Fruit fly (Drosophila melanogaster) whole organism, pupa: ENCODE measurements around the gene CG34276.

ENCODE experiments used
- CG10348 ChIP-seq: fragments of 200-800 bp; sonication (Bioruptor generic); IDR thresholded peaks from 2 replicates; pipeline ENCODE4 v1.3.6; 2022; ENCODE audit warnings: missing biosample characterization, missing genetic modification characterization
- CG12605 ChIP-seq: fragments of 200-800 bp; sonication (Bioruptor generic); IDR thresholded peaks from 2 replicates; pipeline ENCODE4 v1.3.6; 2022; ENCODE audit warnings: missing biosample characterization, missing genetic modification characterization
- CG13204 ChIP-seq: fragments of 200-800 bp; sonication (Bioruptor generic); optimal IDR thresholded peaks from 2 replicates; lab custom pipeline; 2018; ENCODE audit warnings: missing biosample characterization, mild to moderate bottlenecking, missing genetic modification characterization, moderate library complexity
- CG14655 ChIP-seq: fragments of 200-800 bp; sonication (Bioruptor generic); optimal IDR thresholded peaks from 3 replicates; lab custom pipeline; 2017; ENCODE audit warnings: mild to moderate bottlenecking, missing biosample characterization, missing genetic modification reagents, missing genetic modification characterization
- CG15710 ChIP-seq: fragments of 200-800 bp; sonication (Bioruptor generic); optimal IDR thresholded peaks from 2 replicates; lab custom pipeline; 2018; ENCODE audit warnings: missing biosample characterization, mild to moderate bottlenecking, missing genetic modification characterization, moderate library complexity
- CG17806 ChIP-seq: fragments of 200-800 bp; sonication (Bioruptor generic); optimal IDR thresholded peaks from 2 replicates; lab custom pipeline; 2018; ENCODE audit warnings: missing biosample characterization, mild to moderate bottlenecking, missing genetic modification characterization, moderate library complexity
- CG32121 ChIP-seq: fragments of 200-800 bp; sonication (Bioruptor generic); IDR thresholded peaks from 2 replicates; pipeline ENCODE4 v1.3.6; 2022; ENCODE audit warnings: missing biosample characterization, missing genetic modification characterization
- CG34367 ChIP-seq: fragments of 200-800 bp; sonication (Bioruptor generic); optimal IDR thresholded peaks from 2 replicates; lab custom pipeline; 2018; ENCODE audit warnings: missing biosample characterization, mild to moderate bottlenecking, missing genetic modification characterization
- CG4496 ChIP-seq: fragments of 200-800 bp; sonication (Bioruptor generic); IDR thresholded peaks from 3 replicates; pipeline ENCODE4 v1.3.6; 2022; ENCODE audit warnings: missing biosample characterization, missing genetic modification characterization
- CG8159 ChIP-seq: fragments of 200-800 bp; sonication (Bioruptor generic); optimal IDR thresholded peaks from 3 replicates; lab custom pipeline; 2018; ENCODE audit warnings: missing biosample characterization, mild to moderate bottlenecking, missing genetic modification characterization, moderate library complexity
- CG8301 ChIP-seq: fragments of 200-800 bp; sonication (Bioruptor generic); optimal IDR thresholded peaks from 2 replicates; lab custom pipeline; 2018; ENCODE audit warnings: missing biosample characterization, mild to moderate bottlenecking, missing genetic modification characterization
- CG9948 ChIP-seq: fragments of 200-800 bp; sonication (Bioruptor generic); optimal IDR thresholded peaks from 2 replicates; lab custom pipeline; 2018; ENCODE audit warnings: missing biosample characterization, mild to moderate bottlenecking, missing genetic modification characterization, moderate library complexity
- D1 ChIP-seq: fragments of 200-800 bp; sonication (Bioruptor generic); optimal IDR thresholded peaks from 2 replicates; lab custom pipeline; 2018; ENCODE audit warnings: missing biosample characterization, mild to moderate bottlenecking, missing genetic modification characterization, moderate library complexity
- EcR ChIP-seq: fragments of 200-800 bp; sonication (Bioruptor generic); optimal IDR thresholded peaks from 3 replicates; lab custom pipeline; 2019; ENCODE audit warnings: missing biosample characterization, missing genetic modification characterization, mild to moderate bottlenecking, moderate library complexity, missing genetic modification reagents
- Ets98B ChIP-seq: fragments of 200-800 bp; sonication (Bioruptor generic); IDR thresholded peaks from 2 replicates; pipeline ENCODE4 v1.3.6; 2022; ENCODE audit warnings: missing biosample characterization, missing genetic modification characterization
- Pif1A ChIP-seq: fragments of 200-800 bp; sonication (Bioruptor generic); optimal IDR thresholded peaks from 3 replicates; lab custom pipeline; 2016; ENCODE audit warnings: missing biosample characterization, missing genetic modification characterization
- Pif1B ChIP-seq: fragments of 200-800 bp; sonication (Bioruptor generic); optimal IDR thresholded peaks from 3 replicates; lab custom pipeline; 2016; ENCODE audit warnings: missing biosample characterization, missing genetic modification characterization
- Snoo ChIP-seq: fragments of 200-800 bp; sonication (Bioruptor generic); optimal IDR thresholded peaks from 3 replicates; lab custom pipeline; 2017; ENCODE audit warnings: missing biosample characterization, mild to moderate bottlenecking, missing genetic modification characterization, inconsistent platforms
- fd96Ca ChIP-seq: fragments of 200-800 bp; sonication (Bioruptor generic); IDR thresholded peaks from 3 replicates; pipeline ENCODE4 v1.3.6; 2022; ENCODE audit warnings: missing biosample characterization, missing genetic modification characterization
- gl ChIP-seq: fragments of 200-800 bp; sonication (Bioruptor generic); optimal IDR thresholded peaks from 2 replicates; lab custom pipeline; 2018; ENCODE audit warnings: missing biosample characterization, mild to moderate bottlenecking, missing genetic modification characterization
- rn ChIP-seq: fragments of 200-800 bp; sonication (Bioruptor generic); IDR thresholded peaks from 2 replicates; pipeline ENCODE4 v1.3.6; 2022; ENCODE audit warnings: missing biosample characterization, missing genetic modification characterization

Gene CG34276

dm6 chr3R:15928127-15928526 is 2.7 kb downstream of the CG34276 start:
- no peak for TF ChIP-seq Snoo
- TF ChIP-seq CG34367 (tag; lab: Kevin White, UChicago): no peak
- TF ChIP-seq CG17806: no peak
- no peak for TF ChIP-seq CG8159 (tag; lab: Kevin White, UChicago)
- TF ChIP-seq Pif1B (GFP tag; lab: Kevin White, UChicago): no peak
- TF ChIP-seq Ets98B (GFP tag; lab: Robert Waterston, UW): no peak
- TF ChIP-seq CG32121 (GFP tag; lab: Robert Waterston, UW): no peak
- TF ChIP-seq gl: no peak
- TF ChIP-seq EcR: no peak
- no peak for TF ChIP-seq CG9948 (tag; lab: Kevin White, UChicago)
- no peak for TF ChIP-seq CG13204 (GFP tag; lab: Kevin White, UChicago)
- TF ChIP-seq, all 21 proteins: peak for 0

dm6 chr3R:15930050-15930449 is 4.6 kb downstream of the CG34276 start:
- no peak for TF ChIP-seq CG32121 (GFP tag; lab: Robert Waterston, UW)
- TF ChIP-seq Snoo: no peak
- no peak for TF ChIP-seq CG8301 (tag; lab: Kevin White, UChicago)
- TF ChIP-seq gl: no peak
- no peak for TF ChIP-seq CG13204 (GFP tag; lab: Kevin White, UChicago)
- no peak for TF ChIP-seq CG10348 (GFP tag; lab: Robert Waterston, UW)
- no peak for TF ChIP-seq Pif1B (GFP tag; lab: Kevin White, UChicago)

dm6 chr3R:15933609-15934232 is 8.3 kb downstream of the CG34276 start, which contains the start of the genes CG5478 and blp:
Gene CG5478, minus strand, starts transcription at chr3R:15933734.
Gene blp, plus strand, starts transcription at chr3R:15933847.
- TF ChIP-seq fd96Ca (no peak), CG4496 (0 out of 3 replicates have a peak, but pooled peaks have one; percentile 8), CG10348 (GFP tag; lab: Robert Waterston, UW) (no peak)
- TF ChIP-seq, all 21 proteins: peak for 1

dm6 chr3R:15934952-15935351 is 9.5 kb downstream of the CG34276 start, which contains the start of gene Sap47:
Gene Sap47, plus strand, starts transcription at chr3R:15935100.
- TF ChIP-seq CG4496 (0 out of 3 replicates have a peak, but pooled peaks have one; percentile 12), CG32121 (GFP tag; lab: Robert Waterston, UW) (peak; percentile 18; the same call in 1 of the 2 replicates), CG15710 (tag; lab: Kevin White, UChicago) (no peak), Pif1B (GFP tag; lab: Kevin White, UChicago) (no peak)

dm6 chr3R:15935538-15935937 is 10.1 kb downstream of the CG34276 start:
- no peak for TF ChIP-seq CG12605 (GFP tag; lab: Robert Waterston, UW)
- TF ChIP-seq gl: no peak
- no peak for TF ChIP-seq CG9948 (tag; lab: Kevin White, UChicago)
- TF ChIP-seq CG4496: no peak
- no peak for TF ChIP-seq Pif1A
- TF ChIP-seq Pif1B (GFP tag; lab: Kevin White, UChicago): no peak
- TF ChIP-seq CG34367 (tag; lab: Kevin White, UChicago): no peak
- no peak for TF ChIP-seq rn (GFP tag; lab: Robert Waterston, UW)
- TF ChIP-seq CG17806: no peak
- no peak for TF ChIP-seq fd96Ca
- TF ChIP-seq D1: no peak
- TF ChIP-seq CG14655 (GFP tag; lab: Kevin White, UChicago): no peak
- no peak for TF ChIP-seq Ets98B (GFP tag; lab: Robert Waterston, UW)
- no peak for TF ChIP-seq Snoo

dm6 chr3R:15937708-15938107 is 12.3 kb downstream of the CG34276 start:
- no peak for TF ChIP-seq CG32121 (GFP tag; lab: Robert Waterston, UW)
- no peak for TF ChIP-seq EcR
- TF ChIP-seq CG15710 (tag; lab: Kevin White, UChicago): no peak
- TF ChIP-seq CG17806: no peak
- TF ChIP-seq CG10348 (GFP tag; lab: Robert Waterston, UW): no peak
- TF ChIP-seq CG34367 (tag; lab: Kevin White, UChicago): no peak
- TF ChIP-seq Pif1B (GFP tag; lab: Kevin White, UChicago): no peak
- TF ChIP-seq CG9948 (tag; lab: Kevin White, UChicago): no peak
- no peak for TF ChIP-seq Pif1A
- no peak for TF ChIP-seq Snoo
- TF ChIP-seq rn (GFP tag; lab: Robert Waterston, UW): no peak
- no peak for TF ChIP-seq fd96Ca
- TF ChIP-seq CG8301 (tag; lab: Kevin White, UChicago): no peak
- no peak for TF ChIP-seq Ets98B (GFP tag; lab: Robert Waterston, UW)
- TF ChIP-seq CG13204 (GFP tag; lab: Kevin White, UChicago): no peak
- TF ChIP-seq D1: no peak
- no peak for TF ChIP-seq CG12605 (GFP tag; lab: Robert Waterston, UW)
- TF ChIP-seq CG4496: no peak
- TF ChIP-seq gl: no peak

- TF ChIP-seq CG4496: no peak
- TF ChIP-seq fd96Ca: no peak
- TF ChIP-seq gl: no peak
- no peak for TF ChIP-seq CG8301 (tag; lab: Kevin White, UChicago)
- TF ChIP-seq CG12605 (GFP tag; lab: Robert Waterston, UW): no peak
- no peak for TF ChIP-seq Pif1A
- no peak for TF ChIP-seq Snoo
- no peak for TF ChIP-seq Pif1B (GFP tag; lab: Kevin White, UChicago)
- no peak for TF ChIP-seq CG8159 (tag; lab: Kevin White, UChicago)
- TF ChIP-seq CG10348 (GFP tag; lab: Robert Waterston, UW): no peak
- no peak for TF ChIP-seq EcR
- TF ChIP-seq CG15710 (tag; lab: Kevin White, UChicago): no peak
- no peak for TF ChIP-seq CG34367 (tag; lab: Kevin White, UChicago)
- TF ChIP-seq rn (GFP tag; lab: Robert Waterston, UW): no peak
- no peak for TF ChIP-seq CG14655 (GFP tag; lab: Kevin White, UChicago)
- no peak for TF ChIP-seq CG9948 (tag; lab: Kevin White, UChicago)
- TF ChIP-seq CG13204 (GFP tag; lab: Kevin White, UChicago): no peak
- TF ChIP-seq, all 21 proteins: peak for 0
Observed at dm6 chr3R:15947605-15948004, 22.2 kb downstream of the CG34276 start.
